Fruit fly (Drosophila melanogaster): ENCODE measurements around the gene CG15357.

Gene CG15357

dm6 chr2L:1980708-1981339 is 35.3 kb upstream of the CG15357 start, which contains the start of the genes CG15356 and CG15362 (continued):
- TF ChIP-seq gro (GFP tag; optimal IDR thresholded peaks at IDR 0.05) (peak; percentile 9), HLH3B (GFP tag; IDR thresholded peaks at IDR 0.05) (no peak), row (GFP tag; IDR thresholded peaks at IDR 0.05) (peak; percentile 78), gfzf (GFP tag; optimal IDR thresholded peaks at IDR 0.05) (peak; percentile 52), crc (GFP tag; optimal IDR thresholded peaks at IDR 0.05) (no peak), CG7963 (GFP tag; IDR thresholded peaks at IDR 0.05; ENCODE audit: partially characterized antibody) (peak; percentile 99), CG42726 (GFP tag; IDR thresholded peaks at IDR 0.05; ENCODE audit: partially characterized antibody) (peak; percentile 99), pita (GFP tag; optimal IDR thresholded peaks at IDR 0.05) (no peak), sens-2 (GFP tag; IDR thresholded peaks at IDR 0.05) (no peak), CG33557 (GFP tag; optimal IDR thresholded peaks at IDR 0.05) (peak; percentile 18), CG4360 (GFP tag; IDR thresholded peaks at IDR 0.05) (no peak), CG2120 (GFP tag; optimal IDR thresholded peaks at IDR 0.05) (peak; percentile 51), Hr51 (GFP tag; optimal IDR thresholded peaks at IDR 0.05) (peak in 1 of 2 experiments; percentile 34), jigr1 (GFP tag; IDR thresholded peaks at IDR 0.05) (peak; percentile 59; the same call in 1 of the 3 replicates), ato (GFP tag; IDR thresholded peaks at IDR 0.05; ENCODE audit: partially characterized antibody) (peak; percentile 99), H15 (GFP tag; IDR thresholded peaks at IDR 0.05) (no peak; the same call in 2 of the 3 replicates), HLH54F (GFP tag; optimal IDR thresholded peaks at IDR 0.05) (peak; percentile 29), bcd (GFP tag; optimal IDR thresholded peaks at IDR 0.05) (peak; percentile 62), kah (GFP tag; optimal IDR thresholded peaks at IDR 0.05) (peak; percentile 53), sna (GFP tag; IDR thresholded peaks at IDR 0.05; ENCODE audit: partially characterized antibody) (peak; percentile 97), Abd-B (GFP tag; optimal IDR thresholded peaks at IDR 0.05) (peak; percentile 75), sens (GFP tag) (peak; percentile 81), Oli (tag; optimal IDR thresholded peaks at IDR 0.05) (no peak), dpn (GFP tag; optimal IDR thresholded peaks at IDR 0.05) (peak; percentile 36 to 49), CG7987 (GFP tag; optimal IDR thresholded peaks at IDR 0.05) (peak; percentile 34), CG1792 (GFP tag; optimal IDR thresholded peaks at IDR 0.05) (no peak), CG43689 (GFP tag; IDR thresholded peaks at IDR 0.05) (no peak), CG3163 (GFP tag; optimal IDR thresholded peaks at IDR 0.05) (no peak), CG13287 (GFP tag; IDR thresholded peaks at IDR 0.05; ENCODE audit: partially characterized antibody) (peak; percentile 99), TFAM (GFP tag; optimal IDR thresholded peaks at IDR 0.05) (no peak), Blimp-1 (GFP tag; optimal IDR thresholded peaks at IDR 0.05) (no peak), dan (GFP tag; IDR thresholded peaks at IDR 0.05) (no peak), nerfin-2 (GFP tag; IDR thresholded peaks at IDR 0.05; ENCODE audit: partially characterized antibody) (peak; percentile 99), trem (tag; optimal IDR thresholded peaks at IDR 0.05) (peak; percentile 48), CG12391 (tag; optimal IDR thresholded peaks at IDR 0.05) (peak; percentile 61)

dm6 chr2L:1979196-1979818 is 33.8 kb upstream of the CG15357 start:
- TF ChIP-seq Dp (GFP tag; optimal IDR thresholded peaks at IDR 0.05) (peak; percentile 23), CG1529 (GFP tag; optimal IDR thresholded peaks at IDR 0.05) (no peak), E2f2 (GFP tag; IDR thresholded peaks at IDR 0.05) (peak; percentile 43; the same call in 1 of the 2 replicates), Dref (GFP tag; IDR thresholded peaks at IDR 0.05) (0 out of 2 replicates have a peak, but pooled peaks have one; percentile 21), insv (GFP tag; optimal IDR thresholded peaks at IDR 0.05) (peak; percentile 93 to 97), Pdp1 (GFP tag; optimal IDR thresholded peaks at IDR 0.05) (peak in 1 of 2 experiments; percentile 94), MESR4 (GFP tag; optimal IDR thresholded peaks at IDR 0.05) (no peak), bsh (GFP tag; optimal IDR thresholded peaks at IDR 0.05) (no peak), Hr51 (GFP tag; optimal IDR thresholded peaks at IDR 0.05) (no peak)
